Worm (Caenorhabditis elegans): ENCODE measurements around the gene T08G5.1.

- no peak for TF ChIP-seq hmg-4 (GFP tag; optimal IDR thresholded peaks at IDR 0.05)
- TF ChIP-seq flt-1 (GFP tag; IDR thresholded peaks at IDR 0.05), result no peak
- no peak for TF ChIP-seq sea-1 (GFP tag; conservative IDR thresholded peaks at IDR 0.05)
- no peak for TF ChIP-seq hmbx-1 (tag; optimal IDR thresholded peaks at IDR 0.05)
- no peak for TF ChIP-seq ets-7 (tag; optimal IDR thresholded peaks at IDR 0.05)
- TF ChIP-seq ama-1 (optimal IDR thresholded peaks at IDR 0.05), result no peak
Measured at ce11 chrV:14004342-14004741, 14.2 kb upstream of the T08G5.1 start.

All from whole organism, early embryonic.